Worm (Caenorhabditis elegans) whole organism, late embryonic: ENCODE measurements around the gene cav-2.

Experiments used
- C08G9.2 ChIP-seq: sonication (generic microtip); optimal IDR thresholded peaks from 2 replicates; lab custom pipeline; 2016; ENCODE audit warnings: mild to moderate bottlenecking, missing genetic modification characterization, moderate library complexity, missing compliant biosample characterization
- C38D4.7 ChIP-seq: fragments of 200-800 bp; sonication (Bioruptor generic); optimal IDR thresholded peaks from 2 replicates; lab custom pipeline; 2018; ENCODE audit warnings: mild to moderate bottlenecking, missing genetic modification characterization, moderate library complexity, missing compliant biosample characterization
- F13H6.1 ChIP-seq: sonication (generic microtip); optimal IDR thresholded peaks from 2 replicates; lab custom pipeline; 2016; ENCODE audit warnings: missing genetic modification characterization, missing compliant biosample characterization
- K09A11.1 ChIP-seq: sonication (generic microtip); optimal IDR thresholded peaks from 2 replicates; lab custom pipeline; 2017; ENCODE audit warnings: antibody characterized with exemption, mild to moderate bottlenecking, missing genetic modification characterization, missing compliant biosample characterization; ENCODE audit not compliant: insufficient read depth
- Y22D7AL.16 ChIP-seq: sonication (generic microtip); optimal IDR thresholded peaks from 2 replicates; lab custom pipeline; 2016; ENCODE audit warnings: missing genetic modification characterization, missing compliant biosample characterization
- ahr-1 ChIP-seq: sonication (generic microtip); optimal IDR thresholded peaks from 2 replicates; lab custom pipeline; 2016; ENCODE audit warnings: missing genetic modification characterization, missing compliant biosample characterization
- ceh-19 ChIP-seq: fragments of 200-800 bp; sonication (Bioruptor generic); optimal IDR thresholded peaks from 2 replicates; lab custom pipeline; 2018; ENCODE audit warnings: mild to moderate bottlenecking, missing genetic modification characterization, missing compliant biosample characterization
- ceh-22 ChIP-seq: sonication (generic microtip); optimal IDR thresholded peaks from 2 replicates; lab custom pipeline; 2017; ENCODE audit warnings: missing biosample characterization, missing genetic modification characterization
- ceh-30 ChIP-seq: fragments of 150-350 bp; optimal IDR thresholded peaks from 2 replicates; lab custom pipeline; 2014; ENCODE audit warnings: missing biosample characterization, missing genetic modification characterization
- ceh-31 ChIP-seq: sonication (generic microtip); optimal IDR thresholded peaks from 2 replicates; lab custom pipeline; 2016; ENCODE audit warnings: missing genetic modification characterization, missing compliant biosample characterization
- ceh-6 ChIP-seq: fragments of 200-800 bp; sonication (Bioruptor generic); optimal IDR thresholded peaks from 2 replicates; lab custom pipeline; 2018; ENCODE audit warnings: mild to moderate bottlenecking, missing genetic modification characterization, missing compliant biosample characterization
- dve-1 ChIP-seq: sonication (generic microtip); optimal IDR thresholded peaks from 2 replicates; lab custom pipeline; 2017; ENCODE audit warnings: antibody characterized with exemption, mild to moderate bottlenecking, missing genetic modification characterization, missing compliant biosample characterization
- elt-4 ChIP-seq: sonication (generic microtip); optimal IDR thresholded peaks from 2 replicates; lab custom pipeline; 2016; ENCODE audit warnings: missing genetic modification characterization, missing compliant biosample characterization
- eyg-1 ChIP-seq: sonication (generic microtip); optimal IDR thresholded peaks from 2 replicates; lab custom pipeline; 2016; ENCODE audit warnings: missing genotype, missing genetic modification characterization, missing compliant biosample characterization
- fax-1 ChIP-seq: sonication (generic microtip); optimal IDR thresholded peaks from 2 replicates; lab custom pipeline; 2016; ENCODE audit warnings: missing genotype, missing genetic modification characterization, missing compliant biosample characterization
- fkh-6 ChIP-seq: sonication (generic microtip); optimal IDR thresholded peaks from 2 replicates; lab custom pipeline; 2016; ENCODE audit warnings: missing genetic modification characterization, missing compliant biosample characterization
- gmeb-2 ChIP-seq: sonication (generic microtip); optimal IDR thresholded peaks from 2 replicates; lab custom pipeline; 2016; ENCODE audit warnings: missing genetic modification characterization, inconsistent platforms, missing compliant biosample characterization
- hlh-13 ChIP-seq: fragments of 200-800 bp; sonication (Bioruptor generic); optimal IDR thresholded peaks from 2 replicates; lab custom pipeline; 2018; ENCODE audit warnings: mild to moderate bottlenecking, missing genetic modification characterization, missing compliant biosample characterization
- hlh-15 ChIP-seq: sonication (generic microtip); optimal IDR thresholded peaks from 2 replicates; lab custom pipeline; 2016; ENCODE audit warnings: missing genetic modification characterization, missing compliant biosample characterization
- hlh-30 ChIP-seq: sonication (generic microtip); optimal IDR thresholded peaks from 2 replicates; lab custom pipeline; 2017; ENCODE audit warnings: antibody characterized with exemption, missing genetic modification characterization, missing compliant biosample characterization; ENCODE audit not compliant: insufficient read depth
- hlh-6 ChIP-seq: sonication (generic microtip); optimal IDR thresholded peaks from 2 replicates; lab custom pipeline; 2016; ENCODE audit warnings: missing genotype, missing genetic modification characterization, missing compliant biosample characterization
- hlh-8 ChIP-seq: sonication (generic microtip); optimal IDR thresholded peaks from 2 replicates; lab custom pipeline; 2016; ENCODE audit warnings: missing genotype, missing genetic modification characterization, missing compliant biosample characterization
- lin-11 ChIP-seq: fragments of 200-800 bp; sonication (Bioruptor generic); optimal IDR thresholded peaks from 2 replicates; lab custom pipeline; 2018; ENCODE audit warnings: mild to moderate bottlenecking, missing genetic modification characterization, missing compliant biosample characterization
- madf-2 ChIP-seq: sonication (generic microtip); optimal IDR thresholded peaks from 2 replicates; lab custom pipeline; 2017; ENCODE audit warnings: missing genetic modification characterization, missing compliant biosample characterization
- mec-3 ChIP-seq: sonication (generic microtip); optimal IDR thresholded peaks from 2 replicates; lab custom pipeline; 2016; ENCODE audit warnings: borderline replicate concordance, missing genetic modification characterization, missing compliant biosample characterization
- npax-4 ChIP-seq: sonication (generic microtip); optimal IDR thresholded peaks from 2 replicates; lab custom pipeline; 2016; ENCODE audit warnings: missing genetic modification characterization, missing compliant biosample characterization
- odd-2 ChIP-seq: sonication (generic microtip); optimal IDR thresholded peaks from 2 replicates; lab custom pipeline; 2017; ENCODE audit warnings: antibody characterized with exemption, mild to moderate bottlenecking, missing genetic modification characterization, missing compliant biosample characterization
- pat-9 ChIP-seq: fragments of 200-800 bp; sonication (Bioruptor generic); optimal IDR thresholded peaks from 2 replicates; lab custom pipeline; 2018; ENCODE audit warnings: mild to moderate bottlenecking, missing genetic modification characterization, moderate library complexity, missing compliant biosample characterization
- pax-1 ChIP-seq: fragments of 150-350 bp; optimal IDR thresholded peaks from 2 replicates; lab custom pipeline; 2014; ENCODE audit warnings: missing biosample characterization, missing genetic modification characterization
- pha-2 ChIP-seq: sonication (generic microtip); optimal IDR thresholded peaks from 2 replicates; lab custom pipeline; 2017; ENCODE audit warnings: mild to moderate bottlenecking, missing genetic modification characterization, missing compliant biosample characterization
- ref-2 ChIP-seq: sonication (generic microtip); optimal IDR thresholded peaks from 2 replicates; lab custom pipeline; 2016; ENCODE audit warnings: missing genetic modification characterization, missing compliant biosample characterization
- rnt-1 ChIP-seq: sonication (generic microtip); optimal IDR thresholded peaks from 2 replicates; lab custom pipeline; 2016; ENCODE audit warnings: missing genetic modification characterization, missing compliant biosample characterization
- sdc-2 ChIP-seq: sonication (generic microtip); optimal IDR thresholded peaks from 2 replicates; lab custom pipeline; 2016; ENCODE audit warnings: missing genotype, missing genetic modification characterization, missing compliant biosample characterization
- sox-2 ChIP-seq: fragments of 200-800 bp; sonication (Bioruptor generic); IDR thresholded peaks from 2 replicates; pipeline ENCODE4 v1.3.6; 2022; ENCODE audit warnings: missing genetic modification reagents, missing genetic modification characterization, missing compliant biosample characterization
- tbx-2 ChIP-seq: sonication (generic microtip); optimal IDR thresholded peaks from 2 replicates; lab custom pipeline; 2016; ENCODE audit warnings: missing genetic modification characterization, missing compliant biosample characterization
- tbx-7 ChIP-seq: sonication (generic microtip); optimal IDR thresholded peaks from 2 replicates; lab custom pipeline; 2016; ENCODE audit warnings: missing genotype, missing genetic modification characterization, missing compliant biosample characterization
- ttx-3 ChIP-seq: sonication (generic microtip); optimal IDR thresholded peaks from 2 replicates; lab custom pipeline; 2016; ENCODE audit warnings: missing genetic modification reagents, missing genetic modification characterization, missing compliant biosample characterization
- unc-3 ChIP-seq, 2 experiments: fragments of 200-800 bp in 1 of 2; sonication (Bioruptor generic) in 1 of 2; sonication (generic microtip) in 1 of 2; conservative IDR thresholded peaks in 1 of 2; optimal IDR thresholded peaks in 1 of 2; 2 replicates each; pipeline versions ENCODE4 v1.3.6 to Lab custom; 2016 to 2022; ENCODE audit warnings: missing compliant biosample characterization in 2 of 2, missing genetic modification characterization in 2 of 2, missing genetic modification reagents in 1 of 2
- unc-55 ChIP-seq: sonication (generic microtip); optimal IDR thresholded peaks from 2 replicates; lab custom pipeline; 2017; ENCODE audit warnings: missing biosample characterization, missing genetic modification reagents, missing genetic modification characterization
- unc-86 ChIP-seq: sonication (generic microtip); optimal IDR thresholded peaks from 2 replicates; lab custom pipeline; 2016; ENCODE audit warnings: missing genetic modification characterization, missing compliant biosample characterization
- ztf-16 ChIP-seq: sonication (generic microtip); optimal IDR thresholded peaks from 2 replicates; lab custom pipeline; 2017; ENCODE audit warnings: missing genetic modification characterization, missing compliant biosample characterization

cav-2 gene

DNA sequence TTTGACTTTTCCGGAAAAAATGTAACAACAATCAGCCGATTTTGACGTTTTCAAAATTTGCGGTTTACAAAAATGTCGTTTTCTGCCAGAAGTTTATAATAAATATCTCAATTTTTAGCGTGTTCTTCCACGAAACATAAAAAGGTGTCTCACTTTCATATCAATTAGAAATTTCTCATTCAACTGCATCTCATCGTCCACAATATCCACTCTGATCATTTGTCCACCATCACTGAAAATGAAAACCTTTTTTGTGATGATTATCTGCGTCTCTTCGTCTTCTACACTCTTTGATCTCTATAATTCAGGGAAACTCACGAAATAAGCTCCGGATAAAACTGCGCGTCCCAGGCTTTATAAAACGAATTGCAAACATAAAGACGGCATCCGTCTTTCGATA, 44.4 kb upstream of the cav-2 start:
- TF ChIP-seq tbx-2 (tag; lab: Kevin White, UChicago) (no peak), pax-1 (tag; lab: Kevin White, UChicago) (no peak), hlh-30 (tag; lab: Kevin White, UChicago) (no peak), dve-1 (tag; lab: Kevin White, UChicago) (no peak), K09A11.1 (tag; lab: Kevin White, UChicago) (no peak), sox-2 (GFP tag; lab: Robert Waterston, UW) (no peak), unc-86 (tag; lab: Kevin White, UChicago) (no peak), mec-3 (no peak), hlh-13 (no peak), hlh-15 (tag; lab: Kevin White, UChicago) (no peak), eyg-1 (tag; lab: Kevin White, UChicago) (no peak), ceh-30 (no peak), unc-55 (no peak), Y22D7AL.16 (tag; lab: Kevin White, UChicago) (no peak), ceh-6 (no peak), ceh-22 (tag; lab: Kevin White, UChicago) (no peak), madf-2 (tag; lab: Kevin White, UChicago) (no peak), ref-2 (tag; lab: Kevin White, UChicago) (no peak)

DNA sequence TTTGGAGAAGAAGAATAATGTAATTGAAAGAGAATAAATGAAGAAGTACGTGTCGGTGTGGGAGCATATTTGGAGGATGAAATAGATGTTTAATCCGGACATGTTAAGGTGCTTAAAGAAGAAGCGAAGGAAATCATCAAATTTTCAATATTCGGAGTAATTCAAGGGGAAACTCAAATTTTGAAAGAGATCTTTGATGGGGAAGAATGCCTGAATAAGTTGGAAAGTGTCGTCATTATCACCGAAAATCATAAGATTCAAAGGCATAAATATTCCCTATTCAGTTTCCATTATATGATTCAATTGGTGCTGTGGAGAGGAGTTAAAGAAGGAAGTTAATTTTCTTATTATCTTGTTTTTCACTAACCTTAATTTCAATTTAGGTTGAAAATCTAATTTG, 41.8 kb upstream of the cav-2 start, which contains the start of gene semi-1:
TSS of gene semi-1 (minus strand) at position 101 of the 400 bp plus-strand sequence.
- TF ChIP-seq tbx-2 (tag; lab: Kevin White, UChicago), result no peak
- no peak for TF ChIP-seq elt-4 (tag; lab: Kevin White, UChicago)
- no peak for TF ChIP-seq unc-3 (GFP tag; conservative IDR thresholded peaks at IDR 0.05; lab: Robert Waterston, UW)
- TF ChIP-seq unc-3 (tag; optimal IDR thresholded peaks at IDR 0.05; lab: Kevin White, UChicago), result no peak
- TF ChIP-seq fax-1 (tag; lab: Kevin White, UChicago), result no peak
- no peak for TF ChIP-seq ceh-19 (GFP tag; lab: Kevin White, UChicago)
- TF ChIP-seq sdc-2, result no peak
- no peak for TF ChIP-seq mec-3
- TF ChIP-seq rnt-1 (tag; lab: Kevin White, UChicago), result no peak
- TF ChIP-seq gmeb-2 (tag; lab: Kevin White, UChicago), result no peak
- no peak for TF ChIP-seq K09A11.1 (tag; lab: Kevin White, UChicago)
- TF ChIP-seq hlh-13, result no peak
- TF ChIP-seq tbx-7 (tag; lab: Kevin White, UChicago), result no peak
- no peak for TF ChIP-seq pat-9 (tag; lab: Kevin White, UChicago)
- no peak for TF ChIP-seq pha-2 (tag; lab: Kevin White, UChicago)
- no peak for TF ChIP-seq C38D4.7 (GFP tag; lab: Kevin White, UChicago)
- no peak for TF ChIP-seq odd-2 (tag; lab: Kevin White, UChicago)
- TF ChIP-seq hlh-8 (tag; lab: Kevin White, UChicago), result no peak
- TF ChIP-seq hlh-30 (tag; lab: Kevin White, UChicago), result no peak
- no peak for TF ChIP-seq hlh-6 (tag; lab: Kevin White, UChicago)

DNA sequence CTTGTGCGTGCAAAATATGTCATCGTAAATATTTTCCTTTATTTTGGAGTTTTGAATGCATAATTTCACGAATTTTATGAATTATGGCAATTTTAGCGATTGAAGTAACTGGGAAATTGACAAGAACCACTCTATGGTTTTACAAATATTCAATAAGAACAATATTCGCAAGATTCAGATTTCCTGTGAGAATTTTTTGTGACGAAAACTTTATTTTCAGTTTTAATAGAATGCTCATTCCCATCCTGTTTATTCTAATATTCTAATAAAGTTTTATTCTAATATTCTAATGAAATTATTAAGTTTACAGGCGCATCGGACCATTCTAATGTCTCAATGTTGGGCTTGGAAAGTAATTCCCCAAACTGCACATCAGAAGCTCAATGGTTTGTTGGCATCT, 33.7 kb upstream of the cav-2 start, which contains the start of gene R11G10.3:
TSS of gene R11G10.3 (plus strand) at position 301 of the 400 bp plus-strand sequence.
- TF ChIP-seq pat-9 (tag; lab: Kevin White, UChicago) (no peak), lin-11 (no peak), npax-4 (no peak), C08G9.2 (tag; lab: Kevin White, UChicago) (no peak), fkh-6 (no peak), C38D4.7 (GFP tag; lab: Kevin White, UChicago) (no peak), F13H6.1 (tag; lab: Kevin White, UChicago) (no peak), sdc-2 (no peak), pha-2 (tag; lab: Kevin White, UChicago) (no peak), ceh-19 (GFP tag; lab: Kevin White, UChicago) (no peak), tbx-2 (tag; lab: Kevin White, UChicago) (no peak), gmeb-2 (tag; lab: Kevin White, UChicago) (no peak), unc-55 (no peak), ahr-1 (tag; lab: Kevin White, UChicago) (no peak), ceh-31 (no peak), sox-2 (GFP tag; lab: Robert Waterston, UW) (no peak), ttx-3 (no peak), ztf-16 (tag; lab: Kevin White, UChicago) (no peak)
